Worm (Caenorhabditis elegans) whole organism, L4 larva: ENCODE results near the gene dmsr-1.

ENCODE experiments used
- ceh-28 ChIP-seq: fragments of 150-350 bp; optimal IDR thresholded peaks from 2 replicates; lab custom pipeline; 2014; ENCODE audit warnings: missing biosample characterization, missing genetic modification reagents, missing genetic modification characterization
- dve-1 ChIP-seq: sonication (generic microtip); optimal IDR thresholded peaks from 2 replicates; lab custom pipeline; 2017; ENCODE audit warnings: antibody characterized with exemption, mild to moderate bottlenecking, missing genetic modification characterization, missing compliant biosample characterization; ENCODE audit not compliant: insufficient read depth
- fkh-10 ChIP-seq: fragments of 150-350 bp; optimal IDR thresholded peaks from 2 replicates; lab custom pipeline; 2014; ENCODE audit warnings: missing biosample characterization, missing genetic modification reagents, missing genetic modification characterization
- lin-1 ChIP-seq: fragments of 200-800 bp; sonication (Bioruptor generic); IDR thresholded peaks from 2 replicates; pipeline ENCODE4 v1.3.6; 2022; ENCODE audit warnings: missing genetic modification reagents, missing genetic modification characterization, missing compliant biosample characterization
- lin-13 ChIP-seq: fragments of 150-350 bp; optimal IDR thresholded peaks from 2 replicates; lab custom pipeline; 2014; ENCODE audit warnings: missing biosample characterization, missing genetic modification reagents, missing genetic modification characterization
- lin-38 ChIP-seq: fragments of 200-800 bp; sonication (Bioruptor generic); IDR thresholded peaks from 2 replicates; pipeline ENCODE4 v1.3.6; 2022; ENCODE audit warnings: missing genetic modification reagents, missing genetic modification characterization, missing compliant biosample characterization
- pqm-1 ChIP-seq: sonication (generic microtip); optimal IDR thresholded peaks from 2 replicates; lab custom pipeline; 2017; ENCODE audit warnings: missing biosample characterization, missing genetic modification characterization

- no peak for TF ChIP-seq lin-38 (GFP tag; lab: Robert Waterston, UW)
- TF ChIP-seq ceh-28 (tag; lab: Kevin White, UChicago): no peak
- TF ChIP-seq pqm-1 (tag; lab: Kevin White, UChicago): no peak
- TF ChIP-seq lin-13 (GFP tag; lab: Kevin White, UChicago): no peak
- no peak for TF ChIP-seq lin-1 (GFP tag; lab: Robert Waterston, UW)
- TF ChIP-seq dve-1 (tag; lab: Kevin White, UChicago): no peak
- no peak for TF ChIP-seq fkh-10
Observed at ce11 chrV:11488288-11488687, 49.7 kb downstream of the dmsr-1 start.
